Fruit fly (Drosophila melanogaster) whole organism, embryonic: ENCODE measurements around the gene Lerp.
A peak's percentile ranks its signal among the peaks of the same experiment; 100 is the strongest.

Experiments
- CG10274 ChIP-seq: fragments of 200-800 bp; sonication (Bioruptor generic); optimal IDR thresholded peaks from 3 replicates; lab custom pipeline; 2017; ENCODE audit warnings: missing biosample characterization, mild to moderate bottlenecking, missing genetic modification characterization
- CG10565 ChIP-seq: fragments of 200-800 bp; sonication (Bioruptor generic); optimal IDR thresholded peaks from 3 replicates; lab custom pipeline; 2016; ENCODE audit warnings: missing biosample characterization, mild to moderate bottlenecking, missing genetic modification characterization
- CG11093 ChIP-seq: fragments of 200-800 bp; sonication (Bioruptor generic); IDR thresholded peaks from 3 replicates; pipeline ENCODE4 v1.3.6; 2022; ENCODE audit warnings: missing biosample characterization, missing genetic modification characterization
- CG11696 ChIP-seq: fragments of 200-800 bp; sonication (Bioruptor generic); IDR thresholded peaks from 2 replicates; pipeline ENCODE4 v1.3.6; 2022; ENCODE audit warnings: missing biosample characterization, missing genetic modification characterization
- CG11723 ChIP-seq: fragments of 200-800 bp; sonication (Bioruptor generic); optimal IDR thresholded peaks from 2 replicates; lab custom pipeline; 2017; ENCODE audit warnings: missing biosample characterization, mild to moderate bottlenecking, missing genetic modification characterization
- CG13296 ChIP-seq: fragments of 200-800 bp; sonication (Bioruptor generic); optimal IDR thresholded peaks from 3 replicates; lab custom pipeline; 2018; ENCODE audit warnings: missing biosample characterization, mild to moderate bottlenecking, missing genetic modification characterization
- CG13424 ChIP-seq: fragments of 200-800 bp; sonication (Bioruptor generic); optimal IDR thresholded peaks from 2 replicates; lab custom pipeline; 2019; ENCODE audit warnings: missing biosample characterization, mild to moderate bottlenecking, missing genetic modification characterization, moderate library complexity
- CG15514 ChIP-seq: fragments of 200-800 bp; sonication (Bioruptor generic); optimal IDR thresholded peaks from 3 replicates; lab custom pipeline; 2017; ENCODE audit warnings: missing biosample characterization, missing genetic modification characterization, mild to moderate bottlenecking, moderate library complexity, missing genetic modification reagents
- CG1792 ChIP-seq: fragments of 200-800 bp; sonication (Bioruptor generic); optimal IDR thresholded peaks from 2 replicates; lab custom pipeline; 2016; ENCODE audit warnings: missing biosample characterization, missing genetic modification characterization
- CG2129 ChIP-seq: fragments of 200-800 bp; sonication (Bioruptor generic); IDR thresholded peaks from 2 replicates; pipeline ENCODE4 v1.3.6; 2022; ENCODE audit warnings: missing biosample characterization, missing genetic modification characterization; ENCODE audit not compliant: partially characterized antibody
- CG31441 ChIP-seq: fragments of 200-800 bp; sonication (Bioruptor generic); IDR thresholded peaks from 2 replicates; pipeline ENCODE4 v1.3.6; 2022; ENCODE audit warnings: missing biosample characterization, missing genetic modification characterization
- CG3847 ChIP-seq: fragments of 200-800 bp; sonication (Bioruptor generic); IDR thresholded peaks from 2 replicates; pipeline ENCODE4 v1.3.6; 2022; ENCODE audit warnings: missing biosample characterization, missing genetic modification characterization
- CG4730 ChIP-seq: fragments of 200-800 bp; sonication (Bioruptor generic); IDR thresholded peaks from 2 replicates; pipeline ENCODE4 v1.3.6; 2022; ENCODE audit warnings: missing biosample characterization, missing genetic modification characterization
- CG6689 ChIP-seq: fragments of 200-800 bp; sonication (Bioruptor generic); IDR thresholded peaks from 2 replicates; pipeline ENCODE4 v1.3.6; 2022; ENCODE audit warnings: missing biosample characterization, missing genetic modification characterization
- CG7786 ChIP-seq: fragments of 200-800 bp; sonication (Bioruptor generic); optimal IDR thresholded peaks from 2 replicates; lab custom pipeline; 2016; ENCODE audit warnings: missing biosample characterization, missing genetic modification characterization
- CG7963 ChIP-seq: fragments of 200-800 bp; sonication (Bioruptor generic); IDR thresholded peaks from 3 replicates; pipeline ENCODE4 v1.3.6; 2022; ENCODE audit warnings: missing biosample characterization, missing genetic modification characterization; ENCODE audit not compliant: partially characterized antibody
- CG9215 ChIP-seq: fragments of 200-800 bp; sonication (Bioruptor generic); IDR thresholded peaks from 2 replicates; pipeline ENCODE4 v1.3.6; 2022; ENCODE audit warnings: missing biosample characterization, missing genetic modification characterization
- CG9817 ChIP-seq: fragments of 200-800 bp; sonication (Bioruptor generic); optimal IDR thresholded peaks from 2 replicates; lab custom pipeline; 2018; ENCODE audit warnings: missing biosample characterization, mild to moderate bottlenecking, missing genetic modification characterization, moderate library complexity
- Dp ChIP-seq: fragments of 200-800 bp; sonication (Bioruptor generic); optimal IDR thresholded peaks from 2 replicates; lab custom pipeline; 2018; ENCODE audit warnings: missing biosample characterization, mild to moderate bottlenecking, missing genetic modification characterization, moderate library complexity
- HLH4C ChIP-seq: fragments of 200-800 bp; sonication (Bioruptor generic); IDR thresholded peaks from 3 replicates; pipeline ENCODE4 v1.3.6; 2022; ENCODE audit warnings: missing biosample characterization, missing genetic modification characterization; ENCODE audit not compliant: partially characterized antibody
- Jarid2 ChIP-seq: fragments of 200-800 bp; sonication (Bioruptor generic); optimal IDR thresholded peaks from 3 replicates; lab custom pipeline; 2017; ENCODE audit warnings: mild to moderate bottlenecking, missing biosample characterization, missing genetic modification reagents, missing genetic modification characterization
- NFAT ChIP-seq: fragments of 200-800 bp; sonication (Bioruptor generic); IDR thresholded peaks from 2 replicates; pipeline ENCODE4 v1.3.6; 2022; ENCODE audit warnings: missing biosample characterization, missing genetic modification characterization
- Oli ChIP-seq: fragments of 200-800 bp; sonication (Bioruptor generic); optimal IDR thresholded peaks from 2 replicates; lab custom pipeline; 2018; ENCODE audit warnings: missing biosample characterization, mild to moderate bottlenecking, missing genetic modification characterization, moderate library complexity
- Spps ChIP-seq: fragments of 200-800 bp; sonication (Bioruptor generic); optimal IDR thresholded peaks from 2 replicates; lab custom pipeline; 2018; ENCODE audit warnings: missing biosample characterization, mild to moderate bottlenecking, missing genetic modification characterization
- Trl ChIP-seq, 3 experiments: fragments of >200 bp in 2 of 3; fragments of 200-800 bp in 1 of 3; sonication (Bioruptor generic) in 1 of 3; optimal IDR thresholded peaks; 2 replicates in 1 of 3; 3 replicates in 2 of 3; lab custom pipeline; 2016 to 2017; ENCODE audit warnings: missing biosample characterization in 1 of 3, missing genetic modification characterization in 1 of 3
- amos ChIP-seq: fragments of 200-800 bp; sonication (Bioruptor generic); IDR thresholded peaks from 2 replicates; pipeline ENCODE4 v1.3.6; 2022; ENCODE audit warnings: missing biosample characterization, missing genetic modification characterization; ENCODE audit not compliant: partially characterized antibody
- ash1 ChIP-seq: fragments of 200-800 bp; sonication (Bioruptor generic); optimal IDR thresholded peaks from 2 replicates; lab custom pipeline; 2018; ENCODE audit warnings: missing biosample characterization, mild to moderate bottlenecking, missing genetic modification characterization
- caup ChIP-seq: fragments of 200-800 bp; sonication (Bioruptor generic); optimal IDR thresholded peaks from 3 replicates; lab custom pipeline; 2017; ENCODE audit warnings: missing biosample characterization, mild to moderate bottlenecking, missing genetic modification characterization, moderate library complexity; ENCODE audit not compliant: severe bottlenecking
- dati ChIP-seq: fragments of 200-800 bp; sonication (Bioruptor generic); IDR thresholded peaks from 2 replicates; pipeline ENCODE4 v1.3.6; 2022; ENCODE audit warnings: missing biosample characterization, missing genetic modification characterization
- disco-r ChIP-seq: fragments of 200-800 bp; sonication (Bioruptor generic); optimal IDR thresholded peaks from 2 replicates; lab custom pipeline; 2016; ENCODE audit warnings: missing biosample characterization, missing genetic modification characterization
- dm ChIP-seq: fragments of 200-800 bp; sonication (Bioruptor generic); optimal IDR thresholded peaks from 3 replicates; lab custom pipeline; 2016; ENCODE audit warnings: missing biosample characterization, missing genetic modification characterization
- emc ChIP-seq: fragments of 200-800 bp; sonication (Bioruptor generic); optimal IDR thresholded peaks from 2 replicates; lab custom pipeline; 2016; ENCODE audit warnings: missing biosample characterization, missing genetic modification characterization
- fd64A ChIP-seq: fragments of 200-800 bp; sonication (Bioruptor generic); optimal IDR thresholded peaks from 3 replicates; lab custom pipeline; 2018; ENCODE audit warnings: missing biosample characterization, mild to moderate bottlenecking, missing genetic modification characterization
- fu2 ChIP-seq: fragments of 200-800 bp; sonication (Bioruptor generic); optimal IDR thresholded peaks from 2 replicates; lab custom pipeline; 2016; ENCODE audit warnings: missing biosample characterization, missing genetic modification characterization
- lab ChIP-seq: fragments of 200-800 bp; sonication (Bioruptor generic); optimal IDR thresholded peaks from 3 replicates; lab custom pipeline; 2017; ENCODE audit warnings: missing biosample characterization, missing genetic modification characterization, mild to moderate bottlenecking, moderate library complexity, missing genetic modification reagents
- pan ChIP-seq, 4 experiments: fragments of >200 bp in 3 of 4; fragments of 200-800 bp in 1 of 4; sonication (Bioruptor generic) in 1 of 4; optimal IDR thresholded peaks in 3 of 4; IDR thresholded peaks in 1 of 4; 2 replicates each; pipeline versions ENCODE4 v1.3.6 to Lab custom; 2017 to 2022; ENCODE audit warnings: missing biosample characterization in 2 of 4, missing genetic modification characterization in 2 of 4, mixed read lengths in 1 of 4
- pho ChIP-seq: fragments of 200-800 bp; sonication (Bioruptor generic); optimal IDR thresholded peaks from 2 replicates; lab custom pipeline; 2016; ENCODE audit warnings: missing biosample characterization, missing genetic modification characterization
- prd ChIP-seq, 3 experiments: fragments of >200 bp in 2 of 3; fragments of 200-800 bp in 1 of 3; sonication (Bioruptor generic) in 1 of 3; optimal IDR thresholded peaks in 2 of 3; IDR thresholded peaks in 1 of 3; 2 replicates in 2 of 3; 3 replicates in 1 of 3; pipeline versions ENCODE4 v1.3.6 to Lab custom; 2017 to 2022; ENCODE audit warnings: missing biosample characterization in 1 of 3, missing genetic modification characterization in 1 of 3
- pros ChIP-seq: fragments of 200-800 bp; sonication (Bioruptor generic); optimal IDR thresholded peaks from 3 replicates; lab custom pipeline; 2019; ENCODE audit warnings: missing biosample characterization, mild to moderate bottlenecking, missing genetic modification characterization, moderate library complexity
- scrt ChIP-seq: fragments of 200-800 bp; sonication (Bioruptor generic); optimal IDR thresholded peaks from 2 replicates; lab custom pipeline; 2018; ENCODE audit warnings: missing biosample characterization, mild to moderate bottlenecking, missing genetic modification characterization, moderate library complexity
- sens-2 ChIP-seq: fragments of 200-800 bp; sonication (Bioruptor generic); IDR thresholded peaks from 2 replicates; pipeline ENCODE4 v1.3.6; 2022; ENCODE audit warnings: missing biosample characterization, missing genetic modification characterization
- sima ChIP-seq: fragments of 200-800 bp; sonication (Bioruptor generic); optimal IDR thresholded peaks from 2 replicates; lab custom pipeline; 2016; ENCODE audit warnings: missing biosample characterization, missing genetic modification characterization
- slp2 ChIP-seq: fragments of 200-800 bp; sonication (Bioruptor generic); optimal IDR thresholded peaks from 2 replicates; lab custom pipeline; 2016; ENCODE audit warnings: missing biosample characterization, missing genetic modification characterization
- trem ChIP-seq: fragments of 200-800 bp; optimal IDR thresholded peaks from 3 replicates; lab custom pipeline; 2019; ENCODE audit warnings: missing biosample characterization, mild to moderate bottlenecking, missing genetic modification characterization, moderate library complexity
- unpg ChIP-seq: fragments of 200-800 bp; sonication (Bioruptor generic); optimal IDR thresholded peaks from 3 replicates; lab custom pipeline; 2018; ENCODE audit warnings: missing biosample characterization, mild to moderate bottlenecking, missing genetic modification characterization, moderate library complexity
- usp ChIP-seq: fragments of >200 bp; optimal IDR thresholded peaks from 2 replicates; lab custom pipeline; 2017; ENCODE audit warnings: missing biosample characterization, missing genetic modification characterization
- wdn ChIP-seq: fragments of 200-800 bp; sonication (Bioruptor generic); IDR thresholded peaks from 2 replicates; pipeline ENCODE4 v1.3.6; 2022; ENCODE audit warnings: missing biosample characterization, missing genetic modification characterization

Gene Lerp

dm6 chr3R:26906711-26907510 lies 44.0 kb upstream of the Lerp start (continued):
- no peak for TF ChIP-seq CG13296
- TF ChIP-seq slp2 (GFP tag; lab: Kevin White, UChicago), result no peak
- 0 out of 2 replicates have a peak, but pooled peaks have one; percentile 8 for TF ChIP-seq amos (GFP tag; lab: Robert Waterston, UW)
- no peak for TF ChIP-seq disco-r
- TF ChIP-seq sens-2, result no peak
- TF ChIP-seq trem (tag; lab: Kevin White, UChicago), result no peak
- TF ChIP-seq CG4730, result no peak
- TF ChIP-seq CG10274, result no peak
- peak; percentile 43; the same call in 1 of the 2 replicates for TF ChIP-seq NFAT (GFP tag; lab: Robert Waterston, UW)
- no peak for TF ChIP-seq caup (GFP tag; lab: Kevin White, UChicago)
- no peak for TF ChIP-seq dati
- TF ChIP-seq Jarid2 (GFP tag; lab: Kevin White, UChicago), result no peak
- TF ChIP-seq CG7963 (GFP tag; lab: Robert Waterston, UW), result no peak
- no peak for TF ChIP-seq CG11723
- TF ChIP-seq usp, result no peak
- no peak for TF ChIP-seq pho (GFP tag; lab: Kevin White, UChicago)
- TF ChIP-seq CG3847 (GFP tag; lab: Robert Waterston, UW), result peak; percentile 20; the same call in 1 of the 2 replicates
- TF ChIP-seq CG11093, result no peak
- TF ChIP-seq dm (GFP tag; lab: Kevin White, UChicago), result no peak
- TF ChIP-seq HLH4C (GFP tag; lab: Robert Waterston, UW), result peak; percentile 46; the same call in 1 of the 3 replicates
- TF ChIP-seq CG15514 (GFP tag; lab: Kevin White, UChicago), result no peak
- TF ChIP-seq pros (GFP tag; lab: Kevin White, UChicago), result no peak
- TF ChIP-seq fu2, result no peak
- TF ChIP-seq CG13424 (tag; lab: Kevin White, UChicago), result no peak
- TF ChIP-seq Spps (tag; lab: Kevin White, UChicago), result no peak
- no peak for TF ChIP-seq CG9817 (tag; lab: Kevin White, UChicago)
- no peak for TF ChIP-seq Oli
- no peak for TF ChIP-seq prd (optimal IDR thresholded peaks at IDR 0.05; lab: Kevin White, UChicago)
- peak; percentile 29; the same call in 1 of the 3 replicates for TF ChIP-seq prd (GFP tag; IDR thresholded peaks at IDR 0.05; lab: Robert Waterston, UW)
- TF ChIP-seq sima (GFP tag; lab: Kevin White, UChicago), result no peak
- no peak for TF ChIP-seq CG31441 (GFP tag; lab: Robert Waterston, UW)
- TF ChIP-seq Trl (optimal IDR thresholded peaks at IDR 0.05; lab: Kevin White, UChicago), result no peak
- no peak for TF ChIP-seq Trl (GFP tag; optimal IDR thresholded peaks at IDR 0.05; lab: Kevin White, UChicago)
- no peak for TF ChIP-seq fd64A
- no peak for TF ChIP-seq unpg
- TF ChIP-seq CG2129, result no peak
- TF ChIP-seq ash1, result no peak
- TF ChIP-seq pan (optimal IDR thresholded peaks at IDR 0.05; lab: Kevin White, UChicago), result no peak
- TF ChIP-seq pan (GFP tag; optimal IDR thresholded peaks at IDR 0.05 in 1 of 2, IDR thresholded peaks at IDR 0.05 in 1 of 2), result peak in 1 of 2 experiments; percentile 47
- TF ChIP-seq emc (GFP tag; lab: Kevin White, UChicago), result no peak
- 0 out of 2 replicates have a peak, but pooled peaks have one; percentile 13 for TF ChIP-seq CG6689
- TF ChIP-seq wdn (GFP tag; lab: Robert Waterston, UW), result 0 out of 2 replicates have a peak, but pooled peaks have one; percentile 5
- no peak for TF ChIP-seq CG9215 (GFP tag; lab: Robert Waterston, UW)
- no peak for TF ChIP-seq lab (GFP tag; lab: Kevin White, UChicago)
- TF ChIP-seq Dp (GFP tag; lab: Kevin White, UChicago), result no peak
- no peak for TF ChIP-seq CG7786 (GFP tag; lab: Kevin White, UChicago)
- TF ChIP-seq CG1792 (GFP tag; lab: Kevin White, UChicago), result no peak
- TF ChIP-seq CG11696 (GFP tag; lab: Robert Waterston, UW), result no peak
- TF ChIP-seq scrt (GFP tag; lab: Kevin White, UChicago), result no peak
- no peak for TF ChIP-seq CG10565
